Fruit fly (Drosophila melanogaster): ENCODE data around the gene Tsf1.

The Tsf1 gene

DNA sequence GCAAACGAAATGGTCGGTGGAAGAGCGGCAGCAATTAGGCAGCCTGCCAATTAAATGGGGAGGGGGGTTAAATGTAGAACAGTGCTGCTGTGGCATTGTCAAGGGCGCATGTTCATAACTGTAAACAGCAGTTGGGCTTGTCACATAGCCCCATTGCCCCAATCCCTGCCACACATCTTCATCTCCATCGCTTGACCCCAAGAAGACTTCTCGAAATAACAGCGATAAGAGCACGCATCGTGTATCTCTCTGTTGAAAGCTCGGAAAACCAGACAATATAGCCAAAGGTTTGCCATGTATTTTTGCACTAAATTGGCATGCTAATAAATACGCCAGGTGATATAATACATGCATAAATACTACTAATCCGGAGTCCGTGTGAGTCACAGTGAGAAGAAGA lies 15.7 kb downstream of the Tsf1 start:
- TF ChIP-seq CG8478 (optimal IDR thresholded peaks at IDR 0.05) = no peak
- no peak for TF ChIP-seq EcR (GFP tag; optimal IDR thresholded peaks at IDR 0.05)
- no peak for TF ChIP-seq Dll (optimal IDR thresholded peaks at IDR 0.05)
- no peak for TF ChIP-seq psq (optimal IDR thresholded peaks at IDR 0.05)
- TF ChIP-seq pan (optimal IDR thresholded peaks at IDR 0.05) = no peak
- no peak for TF ChIP-seq usp (GFP tag; optimal IDR thresholded peaks at IDR 0.05)

DNA sequence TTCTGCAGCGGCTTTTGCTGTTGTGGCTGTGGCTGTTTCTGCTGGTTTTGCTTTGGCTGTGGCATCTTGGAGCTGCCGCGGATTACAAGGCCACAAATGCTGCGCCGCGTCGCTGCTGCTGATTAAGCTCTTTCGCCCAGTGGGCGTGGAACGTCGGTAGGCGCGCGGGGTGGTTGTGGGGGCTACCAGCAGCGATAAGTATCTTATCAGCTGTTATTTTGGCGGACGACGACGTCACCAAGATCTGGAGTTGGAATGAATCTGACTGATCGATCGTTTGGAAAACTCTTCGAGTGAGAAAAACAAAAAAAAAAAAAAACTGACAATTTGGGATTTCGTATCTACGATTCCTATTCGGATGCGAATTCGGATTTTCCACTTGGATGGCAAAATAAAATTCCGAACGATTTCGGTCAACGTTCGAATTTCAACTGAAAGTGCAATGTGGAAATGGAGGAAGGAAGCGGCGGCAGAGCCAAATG lies 17.3 kb downstream of the Tsf1 start:
- TF ChIP-seq CG8478 (optimal IDR thresholded peaks at IDR 0.05) (no peak), EcR (GFP tag; optimal IDR thresholded peaks at IDR 0.05) (no peak), psq (optimal IDR thresholded peaks at IDR 0.05) (no peak), pan (optimal IDR thresholded peaks at IDR 0.05) (no peak), usp (GFP tag; optimal IDR thresholded peaks at IDR 0.05) (no peak), Dll (optimal IDR thresholded peaks at IDR 0.05) (no peak)

- TF ChIP-seq Dll (optimal IDR thresholded peaks at IDR 0.05) (peak; percentile 95), psq (optimal IDR thresholded peaks at IDR 0.05) (no peak), pan (optimal IDR thresholded peaks at IDR 0.05) (peak; percentile 82), EcR (GFP tag; optimal IDR thresholded peaks at IDR 0.05) (no peak), CG8478 (optimal IDR thresholded peaks at IDR 0.05) (no peak)
These were observed 17.9 kb downstream of the Tsf1 start for dm6 chrX:18404632-18405238.

dm6 chrX:18405567-18406059 lies 18.7 kb downstream of the Tsf1 start:
- TF ChIP-seq Dll (optimal IDR thresholded peaks at IDR 0.05) = no peak
- no peak for TF ChIP-seq CG8478 (optimal IDR thresholded peaks at IDR 0.05)
- TF ChIP-seq pan (optimal IDR thresholded peaks at IDR 0.05) = no peak
- no peak for TF ChIP-seq usp (GFP tag; optimal IDR thresholded peaks at IDR 0.05)
- no peak for TF ChIP-seq psq (optimal IDR thresholded peaks at IDR 0.05)
- TF ChIP-seq EcR (GFP tag; optimal IDR thresholded peaks at IDR 0.05) = no peak

- TF ChIP-seq psq (optimal IDR thresholded peaks at IDR 0.05) = no peak
These were observed 19.9 kb downstream of the Tsf1 start for dm6 chrX:18406593-18407393.

- TF ChIP-seq psq (optimal IDR thresholded peaks at IDR 0.05) (no peak), CG8478 (optimal IDR thresholded peaks at IDR 0.05) (no peak), pan (optimal IDR thresholded peaks at IDR 0.05) (no peak), EcR (GFP tag; optimal IDR thresholded peaks at IDR 0.05) (no peak), usp (GFP tag; optimal IDR thresholded peaks at IDR 0.05) (no peak), Dll (optimal IDR thresholded peaks at IDR 0.05) (no peak)
These were observed 20.5 kb downstream of the Tsf1 start for dm6 chrX:18407394-18407721.

DNA sequence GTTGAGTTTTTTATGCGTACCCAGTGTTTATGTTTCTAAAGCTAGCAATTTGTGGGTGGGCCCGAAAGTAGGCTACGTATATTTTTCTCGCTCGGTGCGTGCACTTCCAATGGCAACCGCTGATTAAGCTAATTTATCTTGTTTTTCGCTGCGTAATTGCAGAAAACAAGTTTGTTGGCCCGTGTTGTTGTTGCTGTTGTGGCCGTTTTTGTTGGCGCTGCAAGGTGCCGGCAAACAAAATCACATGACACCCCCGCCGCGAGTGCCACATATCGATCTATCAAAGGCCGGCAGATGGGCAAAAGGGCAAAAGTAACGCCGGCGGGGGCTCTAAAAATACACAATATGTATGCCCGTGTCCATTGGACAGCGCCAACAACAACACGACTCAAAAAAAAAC lies 22.6 kb downstream of the Tsf1 start:
- TF ChIP-seq Dll (optimal IDR thresholded peaks at IDR 0.05) (peak; percentile 16), usp (GFP tag; optimal IDR thresholded peaks at IDR 0.05) (no peak)

- no peak for TF ChIP-seq Dll (optimal IDR thresholded peaks at IDR 0.05)
- no peak for TF ChIP-seq EcR (GFP tag; optimal IDR thresholded peaks at IDR 0.05)
- TF ChIP-seq psq (optimal IDR thresholded peaks at IDR 0.05) = no peak
- no peak for TF ChIP-seq usp (GFP tag; optimal IDR thresholded peaks at IDR 0.05)
- no peak for TF ChIP-seq CG8478 (optimal IDR thresholded peaks at IDR 0.05)
- TF ChIP-seq pan (optimal IDR thresholded peaks at IDR 0.05) = no peak
These were observed 23.1 kb downstream of the Tsf1 start, which contains the start of gene Nt5b for dm6 chrX:18409938-18410337. Nt5b (minus strand) TSS chrX:18410144.

DNA sequence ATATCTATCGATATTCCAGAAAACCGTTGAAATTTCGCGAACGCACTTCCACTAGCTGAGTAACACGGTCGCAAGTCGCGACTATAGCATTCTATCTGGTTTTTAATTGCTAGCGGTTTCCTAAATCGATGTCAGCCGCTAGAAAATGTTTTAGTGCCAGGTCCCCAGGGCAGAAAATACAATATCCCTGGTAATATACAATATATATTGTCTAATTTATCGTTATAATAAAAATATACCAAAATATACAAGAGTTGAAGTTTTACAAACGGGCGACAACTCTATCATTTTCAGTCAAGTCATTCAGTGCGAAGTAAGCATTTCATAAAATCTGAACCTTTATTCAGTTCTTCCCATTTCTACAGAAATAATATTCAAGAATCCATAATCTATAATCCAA lies 28.2 kb downstream of the Tsf1 start, which contains the start of gene CG15056:
TSS of gene CG15056 (plus strand) at position 301 of the 400 bp plus-strand sequence.
- TF ChIP-seq Dll (optimal IDR thresholded peaks at IDR 0.05) = no peak

dm6 chrX:18422112-18422511 lies 35.2 kb downstream of the Tsf1 start, which contains the start of gene CG42323:
CG42323 (plus strand) TSS chrX:18422413.
- TF ChIP-seq Dll (optimal IDR thresholded peaks at IDR 0.05) (no peak), psq (optimal IDR thresholded peaks at IDR 0.05) (no peak), CG8478 (optimal IDR thresholded peaks at IDR 0.05) (no peak), usp (GFP tag; optimal IDR thresholded peaks at IDR 0.05) (no peak), EcR (GFP tag; optimal IDR thresholded peaks at IDR 0.05) (no peak), pan (optimal IDR thresholded peaks at IDR 0.05) (no peak)

DNA sequence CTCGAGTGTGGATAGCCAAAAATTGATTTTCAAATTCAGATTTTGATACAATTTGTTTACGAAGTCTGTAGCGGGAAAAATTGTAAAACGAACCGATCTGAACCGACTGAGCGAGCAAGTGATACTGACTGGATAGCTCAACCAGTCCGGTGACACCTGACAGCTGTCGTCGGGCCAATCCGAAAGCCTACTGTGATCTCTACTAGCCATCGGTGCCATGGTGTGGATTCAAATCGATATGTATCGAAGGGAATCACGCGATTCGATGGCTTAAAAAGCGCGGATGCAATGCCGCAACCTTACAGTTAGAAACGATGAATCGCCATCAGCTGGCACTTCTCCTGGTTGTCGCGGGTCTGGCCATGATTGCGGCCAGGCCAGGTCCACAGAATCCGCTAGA lies 50.3 kb downstream of the Tsf1 start, which contains the start of gene CG6290:
TSS of gene CG6290 (plus strand) at position 301 of the 400 bp plus-strand sequence.
- TF ChIP-seq pan (optimal IDR thresholded peaks at IDR 0.05) (no peak), CG8478 (optimal IDR thresholded peaks at IDR 0.05) (no peak), EcR (GFP tag; optimal IDR thresholded peaks at IDR 0.05) (no peak), Dll (optimal IDR thresholded peaks at IDR 0.05) (no peak), psq (optimal IDR thresholded peaks at IDR 0.05) (no peak)

dm6 chrX:18438568-18438967 lies 51.7 kb downstream of the Tsf1 start, which contains the start of gene CG32551:
CG32551 (plus strand) TSS chrX:18438868.
- no peak for TF ChIP-seq pan (optimal IDR thresholded peaks at IDR 0.05)
- TF ChIP-seq psq (optimal IDR thresholded peaks at IDR 0.05) = no peak
- no peak for TF ChIP-seq Dll (optimal IDR thresholded peaks at IDR 0.05)
- TF ChIP-seq EcR (GFP tag; optimal IDR thresholded peaks at IDR 0.05) = no peak

- no peak for TF ChIP-seq CG8478 (optimal IDR thresholded peaks at IDR 0.05)
- TF ChIP-seq EcR (GFP tag; optimal IDR thresholded peaks at IDR 0.05) = no peak
- TF ChIP-seq usp (GFP tag; optimal IDR thresholded peaks at IDR 0.05) = no peak
- TF ChIP-seq Dll (optimal IDR thresholded peaks at IDR 0.05) = no peak
- TF ChIP-seq psq (optimal IDR thresholded peaks at IDR 0.05) = no peak
- no peak for TF ChIP-seq pan (optimal IDR thresholded peaks at IDR 0.05)
These were observed 52.5 kb downstream of the Tsf1 start, which contains the start of gene CG43841 for dm6 chrX:18439367-18439766. CG43841 (plus strand) TSS chrX:18439667.

Measured in whole organism.